Worm (Caenorhabditis elegans) whole organism, L1 larva: ENCODE measurements around the gene F20B10.3.
"Not testable (repeated sequence)": the region's sequence is repeated elsewhere in the genome, so short reads cannot be mapped to it uniquely, and the experiment has no call there.

Source experiments
- F16B12.6 ChIP-seq: fragments of 150-350 bp; optimal IDR thresholded peaks from 2 replicates; lab custom pipeline; 2014; ENCODE audit warnings: missing biosample characterization, missing genetic modification characterization
- Y116A8C.19 ChIP-seq: sonication (generic microtip); optimal IDR thresholded peaks from 2 replicates; lab custom pipeline; 2016; ENCODE audit warnings: missing compliant biosample characterization, missing genetic modification characterization, borderline replicate concordance
- aha-1 ChIP-seq: fragments of 150-350 bp; optimal IDR thresholded peaks from 2 replicates; lab custom pipeline; 2014; ENCODE audit warnings: missing biosample characterization, missing genetic modification characterization
- alr-1 ChIP-seq: fragments of 200-800 bp; sonication (Bioruptor generic); optimal IDR thresholded peaks from 2 replicates; lab custom pipeline; 2018; ENCODE audit warnings: borderline replicate concordance, mild to moderate bottlenecking, missing genetic modification characterization, missing compliant biosample characterization
- aly-2 ChIP-seq: fragments of 150-350 bp; optimal IDR thresholded peaks from 2 replicates; lab custom pipeline; 2014; ENCODE audit warnings: missing biosample characterization, missing genetic modification characterization
- blmp-1 ChIP-seq: fragments of 150-350 bp; optimal IDR thresholded peaks from 2 replicates; lab custom pipeline; 2014; ENCODE audit warnings: missing biosample characterization, missing genetic modification characterization
- ceh-90 ChIP-seq: sonication (generic microtip); optimal IDR thresholded peaks from 2 replicates; lab custom pipeline; 2016; ENCODE audit warnings: missing genetic modification characterization, missing compliant biosample characterization
- ces-1 ChIP-seq: fragments of 150-350 bp; optimal IDR thresholded peaks from 2 replicates; lab custom pipeline; 2014; ENCODE audit warnings: missing biosample characterization, missing genetic modification reagents, missing genetic modification characterization
- efl-3 ChIP-seq: fragments of 200-800 bp; sonication (Bioruptor generic); optimal IDR thresholded peaks from 2 replicates; lab custom pipeline; 2018; ENCODE audit warnings: mild to moderate bottlenecking, missing genetic modification characterization, missing compliant biosample characterization
- elt-3 ChIP-seq, 6 experiments: fragments of 150-350 bp in 1 of 6; sonication (generic microtip); optimal IDR thresholded peaks; 2 replicates each; lab custom pipeline; 2017 to 2018; ENCODE audit warnings: missing biosample characterization in 6 of 6, missing genetic modification characterization in 6 of 6, inconsistent platforms in 1 of 6
- fkh-10 ChIP-seq: sonication (generic microtip); optimal IDR thresholded peaks from 2 replicates; lab custom pipeline; 2017; ENCODE audit warnings: missing biosample characterization, missing genetic modification reagents, missing genetic modification characterization
- fkh-4 ChIP-seq: sonication (generic microtip); optimal IDR thresholded peaks from 2 replicates; lab custom pipeline; 2016; ENCODE audit warnings: missing compliant biosample characterization, missing genetic modification characterization, borderline replicate concordance
- fkh-8 ChIP-seq: sonication (generic microtip); optimal IDR thresholded peaks from 2 replicates; lab custom pipeline; 2016; ENCODE audit warnings: mild to moderate bottlenecking, missing genetic modification characterization, missing compliant biosample characterization
- fos-1 ChIP-seq: fragments of 150-350 bp; optimal IDR thresholded peaks from 2 replicates; lab custom pipeline; 2014; ENCODE audit warnings: missing biosample characterization, missing genetic modification characterization
- isw-1 ChIP-seq: fragments of 200-800 bp; sonication (Bioruptor generic); IDR thresholded peaks from 2 replicates; pipeline ENCODE4 v1.3.6; 2022; ENCODE audit warnings: missing genetic modification characterization, missing compliant biosample characterization
- lin-35 ChIP-seq, 2 experiments: fragments of 150-350 bp; optimal IDR thresholded peaks; 2 replicates each; lab custom pipeline; 2014; ENCODE audit warnings: missing biosample characterization in 2 of 2, missing genetic modification characterization in 2 of 2, missing genetic modification reagents in 2 of 2
- lir-3 ChIP-seq: sonication (generic microtip); optimal IDR thresholded peaks from 2 replicates; lab custom pipeline; 2016; ENCODE audit warnings: mild to moderate bottlenecking, missing genetic modification characterization, moderate library complexity, missing compliant biosample characterization; ENCODE audit not compliant: poor library complexity
- lsy-2 ChIP-seq, 2 experiments: fragments of 150-350 bp; optimal IDR thresholded peaks; 2 replicates each; lab custom pipeline; 2014; ENCODE audit warnings: missing biosample characterization in 2 of 2, missing genetic modification characterization in 2 of 2
- mef-2 ChIP-seq: fragments of 150-350 bp; optimal IDR thresholded peaks from 2 replicates; lab custom pipeline; 2014; ENCODE audit warnings: missing biosample characterization, missing genetic modification characterization
- nhr-20 ChIP-seq: sonication (generic microtip); optimal IDR thresholded peaks from 2 replicates; lab custom pipeline; 2016; ENCODE audit warnings: mild to moderate bottlenecking, missing genetic modification characterization, missing compliant biosample characterization
- nhr-237 ChIP-seq: fragments of 150-350 bp; optimal IDR thresholded peaks from 2 replicates; lab custom pipeline; 2014; ENCODE audit warnings: missing biosample characterization, missing genetic modification characterization
- nhr-28 ChIP-seq: fragments of 150-350 bp; optimal IDR thresholded peaks from 2 replicates; lab custom pipeline; 2014; ENCODE audit warnings: missing biosample characterization, missing genetic modification characterization
- nhr-71 ChIP-seq: sonication (generic microtip); optimal IDR thresholded peaks from 2 replicates; lab custom pipeline; 2016; ENCODE audit warnings: mild to moderate bottlenecking, missing genetic modification characterization, moderate library complexity, missing compliant biosample characterization
- nhr-76 ChIP-seq: sonication (generic microtip); optimal IDR thresholded peaks from 2 replicates; lab custom pipeline; 2017; ENCODE audit warnings: missing biosample characterization, missing genetic modification characterization
- nhr-84 ChIP-seq: sonication (generic microtip); optimal IDR thresholded peaks from 2 replicates; lab custom pipeline; 2017; ENCODE audit warnings: missing biosample characterization, missing genetic modification characterization
- pqm-1 ChIP-seq: sonication (generic microtip); optimal IDR thresholded peaks from 3 replicates; lab custom pipeline; 2017; ENCODE audit warnings: missing biosample characterization, missing genetic modification characterization
- sox-4 ChIP-seq: sonication (generic microtip); optimal IDR thresholded peaks from 2 replicates; lab custom pipeline; 2016; ENCODE audit warnings: missing genetic modification characterization, missing compliant biosample characterization
- tlp-1 ChIP-seq: fragments of 150-350 bp; optimal IDR thresholded peaks from 2 replicates; lab custom pipeline; 2014; ENCODE audit warnings: missing biosample characterization, missing genetic modification characterization
- unc-130 ChIP-seq: fragments of 150-350 bp; optimal IDR thresholded peaks from 2 replicates; lab custom pipeline; 2017; ENCODE audit warnings: missing biosample characterization, missing genetic modification characterization, inconsistent platforms
- unc-30 ChIP-seq: sonication (generic microtip); optimal IDR thresholded peaks from 2 replicates; lab custom pipeline; 2017; ENCODE audit warnings: missing biosample characterization, missing genetic modification characterization
- unc-86 ChIP-seq: sonication (generic microtip); optimal IDR thresholded peaks from 2 replicates; lab custom pipeline; 2016; ENCODE audit warnings: missing genetic modification characterization, missing compliant biosample characterization
- unc-98 ChIP-seq: fragments of 200-800 bp; sonication (Bioruptor generic); IDR thresholded peaks from 2 replicates; pipeline ENCODE4 v1.3.6; 2022; ENCODE audit warnings: missing genetic modification characterization, missing compliant biosample characterization
- ztf-11 ChIP-seq, 2 experiments: sonication (generic microtip); optimal IDR thresholded peaks; 2 replicates each; lab custom pipeline; 2016 to 2017; ENCODE audit warnings: missing genetic modification characterization in 2 of 2, missing biosample characterization in 1 of 2, missing compliant biosample characterization in 1 of 2
- ztf-4 ChIP-seq: fragments of 150-350 bp; optimal IDR thresholded peaks from 2 replicates; lab custom pipeline; 2014; ENCODE audit warnings: missing biosample characterization, missing genetic modification characterization

The F20B10.3 gene

ce11 chrIV:12138093-12138492, 30.0 kb upstream of the F20B10.3 start, which contains the start of gene B0001.4:
B0001.4 (minus strand) TSS chrIV:12138193.
- TF ChIP-seq lsy-2 (tag; optimal IDR thresholded peaks at IDR 0.05; lab: Kevin White, UChicago); nhr-237; nhr-71 (tag; lab: Kevin White, UChicago): not testable (repeated sequence)

DNA sequence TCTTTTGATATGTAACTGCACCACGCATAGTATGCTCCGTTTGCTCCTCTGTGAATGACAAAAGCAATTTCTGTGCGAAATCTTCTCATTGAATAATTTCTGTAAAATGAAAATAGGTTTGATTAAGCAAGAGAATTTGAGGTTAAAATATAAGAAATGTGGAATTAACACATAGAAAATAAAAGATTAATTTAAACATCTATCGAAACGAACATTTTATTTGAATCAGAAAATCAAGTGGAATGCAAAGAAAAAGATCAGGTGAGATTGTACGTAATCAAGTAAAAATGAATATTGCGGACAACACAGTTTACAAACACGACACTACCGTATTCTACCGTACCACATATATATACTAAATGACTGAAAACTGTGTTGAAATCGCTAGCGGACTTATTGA, 27.1 kb upstream of the F20B10.3 start, which contains the start of gene B0001.8:
B0001.8 (minus strand) TSS at position 101 of the 400 bp plus-strand sequence.
- TF ChIP-seq alr-1 (tag; lab: Kevin White, UChicago): no peak
- no peak for TF ChIP-seq ces-1 (GFP tag; lab: Kevin White, UChicago)
- TF ChIP-seq nhr-28 (tag; lab: Kevin White, UChicago): no peak
- TF ChIP-seq efl-3: no peak
- TF ChIP-seq blmp-1 (tag; lab: Kevin White, UChicago): no peak
- no peak for TF ChIP-seq pqm-1 (tag; lab: Kevin White, UChicago)
- no peak for TF ChIP-seq unc-30 (tag; lab: Kevin White, UChicago)
- TF ChIP-seq nhr-84 (tag; lab: Kevin White, UChicago): no peak
- no peak for TF ChIP-seq elt-3 (tag; optimal IDR thresholded peaks at IDR 0.05; lab: Kevin White, UChicago)
- TF ChIP-seq Y116A8C.19 (tag; lab: Kevin White, UChicago): no peak
- TF ChIP-seq unc-98 (GFP tag; lab: Robert Waterston, UW): no peak
- no peak for TF ChIP-seq nhr-20 (tag; lab: Kevin White, UChicago)
- TF ChIP-seq unc-86 (tag; lab: Kevin White, UChicago): no peak
- TF ChIP-seq fos-1: no peak
- no peak for TF ChIP-seq aha-1 (tag; lab: Kevin White, UChicago)
- no peak for TF ChIP-seq nhr-71 (tag; lab: Kevin White, UChicago)

DNA sequence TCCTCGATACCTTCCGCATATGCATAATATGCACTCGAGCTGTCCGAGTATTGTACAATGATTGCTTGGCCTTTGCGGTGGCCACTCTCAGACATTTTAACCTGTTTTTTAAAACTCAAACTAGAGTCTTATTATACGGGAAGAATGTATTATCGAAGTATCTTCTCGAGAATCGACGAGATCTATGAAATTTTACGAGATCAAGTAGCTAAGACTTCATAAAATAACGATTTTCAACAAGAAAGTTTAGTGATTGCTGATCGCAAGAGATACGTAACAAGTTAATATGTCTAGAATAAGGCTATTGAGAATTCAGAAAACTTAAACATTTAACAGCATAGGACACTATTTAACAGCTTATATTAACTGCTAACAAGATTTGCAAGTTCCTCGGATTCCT, 24.8 kb upstream of the F20B10.3 start, which contains the start of gene B0001.5:
B0001.5 (minus strand) TSS at position 101 of the 400 bp plus-strand sequence.
- TF ChIP-seq nhr-71 (tag; lab: Kevin White, UChicago) (no peak), sox-4 (tag; lab: Kevin White, UChicago) (no peak), alr-1 (tag; lab: Kevin White, UChicago) (no peak), nhr-237 (no peak), ztf-4 (no peak), isw-1 (no peak), F16B12.6 (tag; lab: Kevin White, UChicago) (no peak), nhr-76 (tag; lab: Kevin White, UChicago) (no peak), fos-1 (no peak), tlp-1 (no peak), aly-2 (tag; lab: Kevin White, UChicago) (no peak)

- no peak for TF ChIP-seq fkh-10 (GFP tag; lab: Kevin White, UChicago)
- TF ChIP-seq blmp-1 (tag; lab: Kevin White, UChicago): peak; percentile 72
- TF ChIP-seq, all 84 proteins: peak for 1
These were observed 22.4 kb upstream of the F20B10.3 start, which contains the start of gene B0001.3 for ce11 chrIV:12145681-12146080. B0001.3 (minus strand) TSS chrIV:12145735.

- no peak for TF ChIP-seq lin-35 (GFP tag; optimal IDR thresholded peaks at IDR 0.05; lab: Kevin White, UChicago)
- TF ChIP-seq fkh-8 (tag; lab: Kevin White, UChicago): no peak
- TF ChIP-seq ceh-90 (tag; lab: Kevin White, UChicago): no peak
These were observed 18.4 kb upstream of the F20B10.3 start for ce11 chrIV:12149609-12150008.

DNA sequence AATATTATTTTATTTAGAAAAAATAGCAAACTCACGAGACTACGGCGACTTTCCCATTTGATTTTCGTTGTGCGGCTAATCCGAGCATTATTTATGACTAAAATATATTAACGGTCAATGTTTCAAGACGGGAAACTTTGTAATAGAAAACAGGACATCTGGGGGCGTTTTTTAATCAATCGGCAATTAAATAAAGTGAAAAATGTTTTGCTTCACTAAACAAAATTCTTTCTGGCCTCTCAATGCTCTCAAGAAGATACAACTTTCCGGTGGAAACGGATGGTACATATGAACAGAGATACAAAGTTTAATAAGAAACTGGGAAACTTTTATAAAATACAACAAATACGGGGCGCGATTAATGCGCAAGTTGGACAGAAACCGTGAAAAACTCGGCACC, 17.2 kb upstream of the F20B10.3 start, which contains the start of gene B0001.2:
B0001.2 (minus strand) TSS at position 101 of the 400 bp plus-strand sequence.
- TF ChIP-seq fkh-4 (tag; lab: Kevin White, UChicago): no peak
- TF ChIP-seq ztf-11 (tag; optimal IDR thresholded peaks at IDR 0.05; lab: Kevin White, UChicago): no peak
- TF ChIP-seq mef-2 (tag; lab: Kevin White, UChicago): no peak
- no peak for TF ChIP-seq unc-130 (tag; lab: Kevin White, UChicago)
- TF ChIP-seq fkh-10 (GFP tag; lab: Kevin White, UChicago): no peak
- TF ChIP-seq tlp-1: no peak
- TF ChIP-seq lir-3 (tag; lab: Kevin White, UChicago): no peak
